Fruit fly (Drosophila melanogaster) whole organism, embryonic: ENCODE results near the gene CG5510.

ENCODE experiments used
- Ada2b ChIP-seq: fragments of 200-800 bp; sonication (Bioruptor generic); IDR thresholded peaks from 2 replicates; pipeline ENCODE4 v1.3.6; 2022; ENCODE audit warnings: missing biosample characterization, missing genetic modification characterization
- Adf1 ChIP-seq: fragments of 200-800 bp; sonication (Bioruptor generic); IDR thresholded peaks from 2 replicates; pipeline ENCODE4 v1.3.6; 2022; ENCODE audit warnings: missing biosample characterization, missing genetic modification characterization
- B-H1 ChIP-seq: fragments of 200-800 bp; sonication (Bioruptor generic); IDR thresholded peaks from 3 replicates; pipeline ENCODE4 v1.3.6; 2022; ENCODE audit warnings: missing biosample characterization, missing genetic modification characterization
- CG10431 ChIP-seq: fragments of 200-800 bp; sonication (Bioruptor generic); optimal IDR thresholded peaks from 3 replicates; lab custom pipeline; 2018; ENCODE audit warnings: missing biosample characterization, mild to moderate bottlenecking, missing genetic modification characterization
- CG11504 ChIP-seq: fragments of 200-800 bp; sonication (Bioruptor generic); optimal IDR thresholded peaks from 3 replicates; lab custom pipeline; 2019; ENCODE audit warnings: missing biosample characterization, mild to moderate bottlenecking, missing genetic modification characterization, moderate library complexity
- CG12155 ChIP-seq: fragments of 200-800 bp; sonication (Bioruptor generic); optimal IDR thresholded peaks from 3 replicates; lab custom pipeline; 2016; ENCODE audit warnings: missing biosample characterization, missing genetic modification characterization
- CG12236 ChIP-seq: fragments of 200-800 bp; sonication (Bioruptor generic); optimal IDR thresholded peaks from 2 replicates; lab custom pipeline; 2016; ENCODE audit warnings: missing biosample characterization, missing genetic modification characterization
- CG15011 ChIP-seq: fragments of 200-800 bp; sonication (Bioruptor generic); optimal IDR thresholded peaks from 3 replicates; lab custom pipeline; 2018; ENCODE audit warnings: missing biosample characterization, mild to moderate bottlenecking, missing genetic modification characterization
- CG15073 ChIP-seq: fragments of 200-800 bp; sonication (Bioruptor generic); optimal IDR thresholded peaks from 2 replicates; lab custom pipeline; 2016; ENCODE audit warnings: missing biosample characterization, missing genetic modification characterization
- CG15696 ChIP-seq: fragments of 200-800 bp; sonication (Bioruptor generic); optimal IDR thresholded peaks from 2 replicates; lab custom pipeline; 2019; ENCODE audit warnings: missing biosample characterization, mild to moderate bottlenecking, missing genetic modification characterization, moderate library complexity
- CG17359 ChIP-seq: fragments of 200-800 bp; sonication (Bioruptor generic); optimal IDR thresholded peaks from 3 replicates; lab custom pipeline; 2018; ENCODE audit warnings: missing biosample characterization, mild to moderate bottlenecking, missing genetic modification characterization, moderate library complexity
- CG17612 ChIP-seq: fragments of 200-800 bp; sonication (Bioruptor generic); IDR thresholded peaks from 2 replicates; pipeline ENCODE4 v1.3.6; 2022; ENCODE audit warnings: missing biosample characterization, missing genetic modification characterization
- CG17829 ChIP-seq: fragments of 200-800 bp; optimal IDR thresholded peaks from 2 replicates; lab custom pipeline; 2019; ENCODE audit warnings: missing biosample characterization, mild to moderate bottlenecking, missing genetic modification characterization, moderate library complexity
- CG17912 ChIP-seq: fragments of 200-800 bp; sonication (Bioruptor generic); optimal IDR thresholded peaks from 2 replicates; lab custom pipeline; 2018; ENCODE audit warnings: missing biosample characterization, mild to moderate bottlenecking, missing genetic modification characterization
- CG1832 ChIP-seq: fragments of 200-800 bp; sonication (Bioruptor generic); optimal IDR thresholded peaks from 2 replicates; lab custom pipeline; 2017; ENCODE audit warnings: missing biosample characterization, mild to moderate bottlenecking, missing genetic modification characterization, inconsistent platforms
- CG18599 ChIP-seq: fragments of 200-800 bp; sonication (Bioruptor generic); optimal IDR thresholded peaks from 3 replicates; lab custom pipeline; 2017; ENCODE audit warnings: missing biosample characterization, missing genetic modification characterization, mild to moderate bottlenecking, moderate library complexity, missing genetic modification reagents
- CG18764 ChIP-seq: fragments of 200-800 bp; sonication (Bioruptor generic); optimal IDR thresholded peaks from 3 replicates; lab custom pipeline; 2016; ENCODE audit warnings: missing biosample characterization, missing genetic modification characterization
- CG33557 ChIP-seq: fragments of 200-800 bp; sonication (Bioruptor generic); optimal IDR thresholded peaks from 2 replicates; lab custom pipeline; 2019; ENCODE audit warnings: missing biosample characterization, mild to moderate bottlenecking, missing genetic modification characterization, moderate library complexity
- CG3407 ChIP-seq: fragments of 200-800 bp; sonication (Bioruptor generic); optimal IDR thresholded peaks from 2 replicates; lab custom pipeline; 2018; ENCODE audit warnings: missing biosample characterization, mild to moderate bottlenecking, missing genetic modification characterization
- CG4360 ChIP-seq: fragments of 200-800 bp; sonication (Bioruptor generic); IDR thresholded peaks from 2 replicates; pipeline ENCODE4 v1.3.6; 2022; ENCODE audit warnings: missing biosample characterization, missing genetic modification characterization
- CG8290 ChIP-seq, 3 experiments: fragments of 200-800 bp; sonication (Bioruptor generic); optimal IDR thresholded peaks; 2 replicates each; lab custom pipeline; 2016 to 2019; ENCODE audit warnings: missing biosample characterization in 3 of 3, missing genetic modification characterization in 3 of 3, mild to moderate bottlenecking in 2 of 3, moderate library complexity in 1 of 3
- CG9932 ChIP-seq: fragments of 200-800 bp; sonication (Bioruptor generic); IDR thresholded peaks from 2 replicates; pipeline ENCODE4 v1.3.6; 2022; ENCODE audit warnings: missing biosample characterization, missing genetic modification characterization
- CHES-1-like ChIP-seq: fragments of 200-800 bp; sonication (Bioruptor generic); optimal IDR thresholded peaks from 2 replicates; lab custom pipeline; 2016; ENCODE audit warnings: missing biosample characterization, missing genetic modification characterization
- Jarid2 ChIP-seq: fragments of 200-800 bp; sonication (Bioruptor generic); optimal IDR thresholded peaks from 3 replicates; lab custom pipeline; 2017; ENCODE audit warnings: mild to moderate bottlenecking, missing biosample characterization, missing genetic modification reagents, missing genetic modification characterization
- MTF-1 ChIP-seq: fragments of 200-800 bp; sonication (Bioruptor generic); optimal IDR thresholded peaks from 2 replicates; lab custom pipeline; 2018; ENCODE audit warnings: missing biosample characterization, mild to moderate bottlenecking, missing genetic modification characterization, borderline replicate concordance
- Mrtf ChIP-seq: fragments of 200-800 bp; sonication (Bioruptor generic); IDR thresholded peaks from 3 replicates; pipeline ENCODE4 v1.3.6; 2022; ENCODE audit warnings: missing biosample characterization, missing genetic modification characterization
- Opbp ChIP-seq: fragments of 200-800 bp; sonication (Bioruptor generic); IDR thresholded peaks from 3 replicates; pipeline ENCODE4 v1.3.6; 2022; ENCODE audit warnings: missing biosample characterization, missing genetic modification characterization; ENCODE audit not compliant: partially characterized antibody
- bbx ChIP-seq: fragments of 200-800 bp; sonication (Bioruptor generic); IDR thresholded peaks from 2 replicates; pipeline ENCODE4 v1.3.6; 2022; ENCODE audit warnings: missing biosample characterization, missing genetic modification characterization; ENCODE audit not compliant: partially characterized antibody
- bcd ChIP-seq: fragments of 200-800 bp; sonication (Bioruptor generic); optimal IDR thresholded peaks from 2 replicates; lab custom pipeline; 2017; ENCODE audit warnings: missing biosample characterization, mild to moderate bottlenecking, missing genetic modification characterization
- cato ChIP-seq: fragments of 200-800 bp; sonication (Bioruptor generic); optimal IDR thresholded peaks from 2 replicates; lab custom pipeline; 2016; ENCODE audit warnings: missing biosample characterization, missing genetic modification characterization, borderline replicate concordance
- caup ChIP-seq: fragments of 200-800 bp; sonication (Bioruptor generic); optimal IDR thresholded peaks from 3 replicates; lab custom pipeline; 2017; ENCODE audit warnings: missing biosample characterization, mild to moderate bottlenecking, missing genetic modification characterization, moderate library complexity; ENCODE audit not compliant: severe bottlenecking
- danr ChIP-seq: fragments of 200-800 bp; sonication (Bioruptor generic); IDR thresholded peaks from 2 replicates; pipeline ENCODE4 v1.3.6; 2022; ENCODE audit warnings: missing biosample characterization, missing genetic modification characterization
- gcm2 ChIP-seq: fragments of 200-800 bp; sonication (Bioruptor generic); optimal IDR thresholded peaks from 2 replicates; lab custom pipeline; 2016; ENCODE audit warnings: missing biosample characterization, missing genetic modification characterization
- gsb-n ChIP-seq: fragments of 200-800 bp; sonication (Bioruptor generic); optimal IDR thresholded peaks from 3 replicates; lab custom pipeline; 2018; ENCODE audit warnings: missing biosample characterization, mild to moderate bottlenecking, missing genetic modification characterization
- hb ChIP-seq: fragments of 200-800 bp; sonication (Bioruptor generic); IDR thresholded peaks from 3 replicates; pipeline ENCODE4 v1.3.6; 2022; ENCODE audit warnings: missing biosample characterization, missing genetic modification characterization; ENCODE audit not compliant: partially characterized antibody
- hbn ChIP-seq: fragments of 200-800 bp; sonication (Bioruptor generic); IDR thresholded peaks from 2 replicates; pipeline ENCODE4 v1.3.6; 2022; ENCODE audit warnings: missing biosample characterization, missing genetic modification characterization; ENCODE audit not compliant: partially characterized antibody
- insv ChIP-seq, 2 experiments: fragments of 200-800 bp; sonication (Bioruptor generic); optimal IDR thresholded peaks; 3 replicates each; lab custom pipeline; 2016 to 2018; ENCODE audit warnings: missing biosample characterization in 2 of 2, missing genetic modification characterization in 2 of 2
- jumu ChIP-seq: fragments of 200-800 bp; sonication (Bioruptor generic); optimal IDR thresholded peaks from 3 replicates; lab custom pipeline; 2016; ENCODE audit warnings: missing biosample characterization, missing genetic modification characterization
- luna ChIP-seq: fragments of 200-800 bp; sonication (Bioruptor generic); optimal IDR thresholded peaks from 2 replicates; lab custom pipeline; 2016; ENCODE audit warnings: missing biosample characterization, missing genetic modification characterization
- ro ChIP-seq: fragments of 200-800 bp; sonication (Bioruptor generic); IDR thresholded peaks from 2 replicates; pipeline ENCODE4 v1.3.6; 2022; ENCODE audit warnings: missing biosample characterization, missing genetic modification characterization
- salm ChIP-seq: fragments of 200-800 bp; sonication (Bioruptor generic); optimal IDR thresholded peaks from 2 replicates; lab custom pipeline; 2018; ENCODE audit warnings: missing biosample characterization, mild to moderate bottlenecking, missing genetic modification characterization
- sens ChIP-seq: fragments of 200-800 bp; sonication (Bioruptor generic); peaks from one replicate; lab custom pipeline; 2016; ENCODE audit warnings: missing biosample characterization, missing genetic modification characterization
- slou ChIP-seq: fragments of 200-800 bp; sonication (Bioruptor generic); optimal IDR thresholded peaks from 3 replicates; lab custom pipeline; 2016; ENCODE audit warnings: missing biosample characterization, missing genetic modification characterization
- sr ChIP-seq: fragments of 200-800 bp; sonication (Bioruptor generic); IDR thresholded peaks from 3 replicates; pipeline ENCODE4 v1.3.6; 2022; ENCODE audit warnings: missing biosample characterization, missing genetic modification characterization
- stc ChIP-seq: fragments of 200-800 bp; sonication (Bioruptor generic); IDR thresholded peaks from 2 replicates; pipeline ENCODE4 v1.3.6; 2022; ENCODE audit warnings: missing biosample characterization, missing genetic modification characterization
- toy ChIP-seq: fragments of 200-800 bp; sonication (Bioruptor generic); IDR thresholded peaks from 2 replicates; pipeline ENCODE4 v1.3.6; 2022; ENCODE audit warnings: missing biosample characterization, missing genetic modification characterization
- unpg ChIP-seq: fragments of 200-800 bp; sonication (Bioruptor generic); optimal IDR thresholded peaks from 3 replicates; lab custom pipeline; 2018; ENCODE audit warnings: missing biosample characterization, mild to moderate bottlenecking, missing genetic modification characterization, moderate library complexity
- wek ChIP-seq: fragments of 200-800 bp; sonication (Bioruptor generic); optimal IDR thresholded peaks from 3 replicates; lab custom pipeline; 2018; ENCODE audit warnings: missing biosample characterization, mild to moderate bottlenecking, missing genetic modification characterization, moderate library complexity
- wor ChIP-seq: fragments of 200-800 bp; sonication (Bioruptor generic); IDR thresholded peaks from 2 replicates; pipeline ENCODE4 v1.3.6; 2022; ENCODE audit warnings: missing biosample characterization, missing genetic modification characterization

Gene CG5510

dm6 chr3R:24141013-24141592 is 28.3 kb downstream of the CG5510 start, which contains the start of gene Kal1 (continued):
- TF ChIP-seq MTF-1 (GFP tag; lab: Kevin White, UChicago), result peak; percentile 78
- TF ChIP-seq CG15696 (tag; lab: Kevin White, UChicago), result peak; percentile 53
- peak; percentile 96 for TF ChIP-seq unpg (GFP tag; lab: Kevin White, UChicago)
- peak; percentile 72 for TF ChIP-seq wek (GFP tag; lab: Kevin White, UChicago)
- peak; percentile 78 for TF ChIP-seq ro (GFP tag; lab: Robert Waterston, UW)
- TF ChIP-seq toy, result peak; percentile 72
- peak; percentile 95 for TF ChIP-seq CG11504 (tag; lab: Kevin White, UChicago)
- peak; percentile 83 for TF ChIP-seq Mrtf (GFP tag; lab: Robert Waterston, UW)
- peak; percentile 9 for TF ChIP-seq slou (GFP tag; lab: Kevin White, UChicago)
- peak; percentile 9 for TF ChIP-seq CG1832 (GFP tag; lab: Kevin White, UChicago)
- peak; percentile 51 for TF ChIP-seq CG9932
- peak; percentile 78 for TF ChIP-seq CG8290 (GFP tag; optimal IDR thresholded peaks at IDR 0.05; lab: Kevin White, UChicago)
- peak in 1 of 2 experiments; percentile 66 for TF ChIP-seq CG8290 (tag; optimal IDR thresholded peaks at IDR 0.05; lab: Kevin White, UChicago)
- TF ChIP-seq gsb-n (tag; lab: Kevin White, UChicago), result peak; percentile 97
- TF ChIP-seq danr, result peak; percentile 84
- TF ChIP-seq jumu (GFP tag; lab: Kevin White, UChicago), result no peak
- TF ChIP-seq wor, result peak; percentile 93
- TF ChIP-seq hbn (GFP tag; lab: Robert Waterston, UW), result no peak
- peak; percentile 73 for TF ChIP-seq CG12155
- peak; percentile 44; the same call in 1 of the 2 replicates for TF ChIP-seq CG17612 (GFP tag; lab: Robert Waterston, UW)
- peak; percentile 95 for TF ChIP-seq stc
- TF ChIP-seq Adf1 (GFP tag; lab: Robert Waterston, UW), result peak; percentile 39
- TF ChIP-seq CG18599, result peak; percentile 92
- TF ChIP-seq CG17359 (tag; lab: Kevin White, UChicago), result peak; percentile 96
- peak; percentile 35 for TF ChIP-seq gcm2 (GFP tag; lab: Kevin White, UChicago)
- peak; percentile 90 for TF ChIP-seq bcd
- peak; percentile 81 for TF ChIP-seq caup (GFP tag; lab: Kevin White, UChicago)
- TF ChIP-seq Ada2b (GFP tag; lab: Robert Waterston, UW), result peak; percentile 90
- TF ChIP-seq CG18764 (GFP tag; lab: Kevin White, UChicago), result peak; percentile 81
- no peak for TF ChIP-seq Opbp (GFP tag; lab: Robert Waterston, UW)
- peak; percentile 95 for TF ChIP-seq CG17829 (tag; lab: Kevin White, UChicago)
- TF ChIP-seq CG15073 (GFP tag; lab: Kevin White, UChicago), result no peak
- TF ChIP-seq CG33557, result peak; percentile 86
- TF ChIP-seq CG17912 (GFP tag; lab: Kevin White, UChicago), result peak; percentile 5
- TF ChIP-seq salm (tag; lab: Kevin White, UChicago), result peak; percentile 94
- peak; percentile 68 for TF ChIP-seq CG4360 (GFP tag; lab: Robert Waterston, UW)
- TF ChIP-seq CG15011, result peak; percentile 82
- TF ChIP-seq CHES-1-like (GFP tag; lab: Kevin White, UChicago), result no peak
- peak; percentile 78 for TF ChIP-seq cato (GFP tag; lab: Kevin White, UChicago)
- TF ChIP-seq Jarid2 (GFP tag; lab: Kevin White, UChicago), result peak; percentile 69
- TF ChIP-seq CG3407 (GFP tag; lab: Kevin White, UChicago), result peak; percentile 94
- peak; percentile 80 for TF ChIP-seq B-H1 (GFP tag; lab: Robert Waterston, UW)
- TF ChIP-seq CG12236, result no peak
- TF ChIP-seq luna (GFP tag; lab: Kevin White, UChicago), result no peak
- TF ChIP-seq hb (GFP tag; lab: Robert Waterston, UW), result no peak
- no peak for TF ChIP-seq bbx
- peak; percentile 96 for TF ChIP-seq sens (GFP tag; lab: Kevin White, UChicago)
- peak in 1 of 2 experiments; percentile 7 for TF ChIP-seq insv (GFP tag; optimal IDR thresholded peaks at IDR 0.05; lab: Kevin White, UChicago)
- TF ChIP-seq CG10431 (GFP tag; lab: Kevin White, UChicago), result peak; percentile 87
- peak; percentile 44; the same call in 1 of the 3 replicates for TF ChIP-seq sr (GFP tag; lab: Robert Waterston, UW)
